Worm (Caenorhabditis elegans) whole organism, L3 larva: ENCODE data around the gene manf-1.

Experiments used
- ceh-28 ChIP-seq: fragments of 150-350 bp; optimal IDR thresholded peaks from 2 replicates; lab custom pipeline; 2014; ENCODE audit warnings: missing biosample characterization, missing genetic modification reagents, missing genetic modification characterization
- ceh-82 ChIP-seq: fragments of 150-350 bp; optimal IDR thresholded peaks from 2 replicates; lab custom pipeline; 2014; ENCODE audit warnings: missing biosample characterization, missing genetic modification characterization
- elt-3 ChIP-seq, 3 experiments: fragments of 150-350 bp in 1 of 3; sonication (generic microtip) in 2 of 3; optimal IDR thresholded peaks; 2 replicates in 2 of 3; 4 replicates in 1 of 3; lab custom pipeline; 2014 to 2017; ENCODE audit warnings: missing biosample characterization in 3 of 3, missing genetic modification characterization in 3 of 3
- lin-15B ChIP-seq: fragments of 150-350 bp; optimal IDR thresholded peaks from 2 replicates; lab custom pipeline; 2014; ENCODE audit warnings: missing biosample characterization, missing genetic modification characterization
- pha-4 ChIP-seq: fragments of 150-350 bp; optimal IDR thresholded peaks from 2 replicates; lab custom pipeline; 2014; ENCODE audit warnings: missing biosample characterization, missing genetic modification reagents, missing genetic modification characterization
- sea-2 ChIP-seq: fragments of 150-350 bp; sonication (generic microtip); optimal IDR thresholded peaks from 4 replicates; lab custom pipeline; 2014; ENCODE audit warnings: missing biosample characterization, missing genetic modification reagents, missing genetic modification characterization
- skn-1 ChIP-seq: fragments of 150-350 bp; optimal IDR thresholded peaks from 2 replicates; lab custom pipeline; 2014; ENCODE audit warnings: missing biosample characterization, missing genetic modification characterization
- zag-1 ChIP-seq: fragments of 150-350 bp; optimal IDR thresholded peaks from 2 replicates; lab custom pipeline; 2014; ENCODE audit warnings: missing biosample characterization, missing genetic modification characterization

DNA sequence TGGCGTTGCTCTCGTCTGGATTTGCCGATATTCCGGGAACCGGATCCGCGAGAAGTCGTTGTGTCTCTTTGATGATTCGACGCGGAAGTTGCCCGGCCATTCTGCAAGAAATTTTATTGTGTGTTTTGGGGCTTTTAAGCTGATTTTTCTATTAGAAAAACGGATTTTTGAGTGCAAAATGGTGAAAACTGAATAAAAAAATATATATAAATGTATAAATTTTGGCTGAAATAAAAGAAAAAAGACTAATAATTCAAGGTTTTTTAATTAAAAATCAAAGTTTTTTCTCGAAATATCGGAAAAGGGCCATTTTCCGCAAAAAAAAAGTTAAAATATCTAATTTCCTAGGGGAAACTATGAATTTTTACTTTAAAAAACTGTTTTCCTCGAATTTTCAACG is 2.6 kb downstream of the manf-1 start, which contains the start of gene ubc-13:
- TF ChIP-seq zag-1 (no peak), elt-3 (tag; optimal IDR thresholded peaks at IDR 0.05; lab: Kevin White, UChicago) (no peak), ceh-82 (tag; lab: Kevin White, UChicago) (no peak), skn-1 (no peak), ceh-28 (tag; lab: Kevin White, UChicago) (no peak), sea-2 (no peak), pha-4 (tag; lab: Kevin White, UChicago) (no peak), lin-15B (tag; lab: Kevin White, UChicago) (no peak)
